Worm (Caenorhabditis elegans): ENCODE data around the gene C14C6.6.

Gene C14C6.6

DNA sequence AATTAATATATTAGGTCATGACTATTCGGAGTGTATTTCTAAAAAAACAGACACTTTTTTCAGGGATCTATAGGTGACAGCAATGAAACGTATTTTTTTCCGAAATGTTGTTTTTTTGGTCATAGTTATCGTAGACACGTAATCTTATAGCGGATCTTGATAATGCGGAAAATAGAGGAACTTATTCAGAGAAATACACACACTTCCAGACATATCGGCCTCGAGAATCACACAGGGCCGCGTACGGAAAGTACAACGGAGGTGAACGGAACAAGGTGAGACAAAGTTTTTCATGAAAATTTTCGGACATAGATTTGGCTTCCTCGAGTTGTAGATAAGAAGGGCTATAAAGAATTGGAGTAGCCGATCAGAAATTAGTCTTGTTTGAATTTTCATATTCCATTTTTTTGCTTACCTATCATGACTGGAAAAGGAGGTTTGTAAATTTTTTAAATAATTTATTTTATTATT, 8.8 kb downstream of the C14C6.6 start, which contains the start of gene nhr-155:
nhr-155 (plus strand) TSS at position 421 of the 471 bp plus-strand sequence.
- TF ChIP-seq zip-8 (tag; optimal IDR thresholded peaks at IDR 0.05) (no peak), elt-1 (tag; optimal IDR thresholded peaks at IDR 0.05; ENCODE audit: borderline replicate concordance, insufficient read depth) (peak; percentile 77)

DNA sequence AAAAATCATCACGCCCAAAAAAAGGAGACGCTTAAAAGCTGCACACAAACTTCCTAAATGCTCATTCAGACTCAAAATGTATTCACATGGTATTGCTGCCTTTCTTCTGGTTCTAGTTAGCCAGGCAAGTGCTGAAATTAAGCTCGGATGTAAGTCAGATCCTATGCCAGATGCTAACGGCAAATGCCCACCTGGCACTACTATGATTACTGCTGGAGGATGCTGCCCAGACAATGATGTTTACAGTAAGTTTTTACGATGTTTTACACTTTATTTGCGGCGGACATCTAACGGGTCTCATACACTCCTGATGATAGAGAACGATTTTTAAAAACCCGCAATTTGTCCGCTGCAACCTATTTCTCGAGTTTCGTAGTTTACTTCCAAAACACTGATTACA, 11.3 kb downstream of the C14C6.6 start, which contains the start of gene C14C6.5:
C14C6.5 (plus strand) TSS at position 58 of the 400 bp plus-strand sequence.
- no peak for TF ChIP-seq zip-8 (tag; optimal IDR thresholded peaks at IDR 0.05)
- no peak for TF ChIP-seq sem-2 (GFP tag; optimal IDR thresholded peaks at IDR 0.05)
- no peak for TF ChIP-seq drap-1 (GFP tag; optimal IDR thresholded peaks at IDR 0.05)
- no peak for TF ChIP-seq hlh-1 (tag; optimal IDR thresholded peaks at IDR 0.05)
- no peak for TF ChIP-seq ceh-83 (GFP tag; optimal IDR thresholded peaks at IDR 0.05)
- TF ChIP-seq unc-62 (GFP tag; optimal IDR thresholded peaks at IDR 0.05): no peak
- TF ChIP-seq lin-32 (GFP tag; optimal IDR thresholded peaks at IDR 0.05): no peak
- TF ChIP-seq nhr-12 (tag; optimal IDR thresholded peaks at IDR 0.05): no peak
- TF ChIP-seq nhr-237 (tag; optimal IDR thresholded peaks at IDR 0.05): no peak
- no peak for TF ChIP-seq nhr-2 (tag; optimal IDR thresholded peaks at IDR 0.05)
- TF ChIP-seq pha-4 (tag; optimal IDR thresholded peaks at IDR 0.05): no peak
- TF ChIP-seq elt-1 (tag; optimal IDR thresholded peaks at IDR 0.05; ENCODE audit: borderline replicate concordance, insufficient read depth): no peak
- TF ChIP-seq lsy-2 (tag; optimal IDR thresholded peaks at IDR 0.05): no peak
- no peak for TF ChIP-seq snpc-4 (tag; optimal IDR thresholded peaks at IDR 0.05)
- TF ChIP-seq unc-39 (tag; optimal IDR thresholded peaks at IDR 0.05): no peak
- no peak for TF ChIP-seq mls-2 (tag; optimal IDR thresholded peaks at IDR 0.05)
- TF ChIP-seq cnd-1 (tag; optimal IDR thresholded peaks at IDR 0.05): no peak

DNA sequence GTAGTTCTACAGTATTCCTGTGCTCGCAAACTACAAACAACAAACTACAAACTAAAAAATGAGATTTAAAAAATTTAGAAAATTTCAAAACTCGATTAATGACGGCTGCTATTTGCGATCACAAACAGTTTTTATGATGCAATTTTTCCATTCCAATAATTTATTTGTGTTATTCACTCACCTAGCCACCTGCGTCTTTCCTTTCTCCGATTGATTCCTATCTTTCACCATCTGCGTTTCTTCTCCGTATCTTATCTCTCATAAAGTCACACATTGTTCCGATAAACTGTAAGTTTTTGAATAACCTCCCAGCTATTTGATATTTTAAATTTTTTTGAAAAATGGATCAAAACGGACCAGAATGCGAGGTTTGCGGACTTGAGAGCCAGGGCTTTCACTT, 13.7 kb downstream of the C14C6.6 start, which contains the start of gene nhr-132:
nhr-132 (plus strand) TSS at position 271 of the 400 bp plus-strand sequence.
- TF ChIP-seq unc-39 (tag; optimal IDR thresholded peaks at IDR 0.05) (no peak), elt-1 (tag; optimal IDR thresholded peaks at IDR 0.05; ENCODE audit: borderline replicate concordance, insufficient read depth) (peak; percentile 3), tbx-8 (GFP tag; optimal IDR thresholded peaks at IDR 0.05) (no peak), blmp-1 (tag; optimal IDR thresholded peaks at IDR 0.05) (no peak)

ce11 chrV:532046-532445, 15.8 kb downstream of the C14C6.6 start, which contains the start of gene nhr-58:
Gene nhr-58, plus strand, starts transcription at chrV:532259.
- TF ChIP-seq nhr-2 (tag; optimal IDR thresholded peaks at IDR 0.05) (no peak), blmp-1 (tag; optimal IDR thresholded peaks at IDR 0.05) (no peak), flh-1 (GFP tag; optimal IDR thresholded peaks at IDR 0.05) (no peak), nhr-28 (tag; optimal IDR thresholded peaks at IDR 0.05) (no peak), mep-1 (tag; optimal IDR thresholded peaks at IDR 0.05) (no peak), lsy-2 (tag; optimal IDR thresholded peaks at IDR 0.05) (no peak), lin-32 (GFP tag; optimal IDR thresholded peaks at IDR 0.05) (no peak), ceh-83 (GFP tag; optimal IDR thresholded peaks at IDR 0.05) (no peak), unc-120 (tag; optimal IDR thresholded peaks at IDR 0.05; ENCODE audit: poor library complexity, severe bottlenecking) (peak; percentile 27), nhr-76 (tag; optimal IDR thresholded peaks at IDR 0.05) (no peak), zip-8 (tag; optimal IDR thresholded peaks at IDR 0.05) (no peak), ceh-39 (tag; optimal IDR thresholded peaks at IDR 0.05) (no peak), nhr-12 (tag; optimal IDR thresholded peaks at IDR 0.05) (no peak), elt-1 (tag; optimal IDR thresholded peaks at IDR 0.05; ENCODE audit: borderline replicate concordance, insufficient read depth) (peak; percentile 54), elt-3 (tag; optimal IDR thresholded peaks at IDR 0.05) (peak; percentile 83), lin-13 (tag; optimal IDR thresholded peaks at IDR 0.05) (no peak), drap-1 (GFP tag; optimal IDR thresholded peaks at IDR 0.05) (no peak), tbx-8 (GFP tag; optimal IDR thresholded peaks at IDR 0.05) (no peak), M03D4.4 (tag; optimal IDR thresholded peaks at IDR 0.05) (no peak), sptf-1 (tag; optimal IDR thresholded peaks at IDR 0.05) (no peak), mab-5 (tag; optimal IDR thresholded peaks at IDR 0.05) (no peak), ceh-43 (GFP tag; optimal IDR thresholded peaks at IDR 0.05) (no peak), mls-2 (tag; optimal IDR thresholded peaks at IDR 0.05) (peak; percentile 2), unc-62 (GFP tag; optimal IDR thresholded peaks at IDR 0.05) (no peak), hlh-1 (tag; optimal IDR thresholded peaks at IDR 0.05) (no peak), sem-2 (GFP tag; optimal IDR thresholded peaks at IDR 0.05) (no peak), bed-3 (GFP tag; optimal IDR thresholded peaks at IDR 0.05) (no peak), ham-2 (GFP tag; optimal IDR thresholded peaks at IDR 0.05) (peak; percentile 59), unc-39 (tag; optimal IDR thresholded peaks at IDR 0.05) (no peak), ces-1 (GFP tag; optimal IDR thresholded peaks at IDR 0.05) (peak; percentile 61), pha-4 (tag; optimal IDR thresholded peaks at IDR 0.05) (peak; percentile 17), nhr-237 (tag; optimal IDR thresholded peaks at IDR 0.05) (no peak)

All from whole organism, mixed stage, embryonic.